Worm (Caenorhabditis elegans) whole organism, dauer: Measurements from ENCODE around the gene Y116A8C.469.
"Not testable (repeated sequence)": the region's sequence is repeated elsewhere in the genome, so short reads cannot be mapped to it uniquely, and the experiment has no call there.

ENCODE experiments used
- unc-62 ChIP-seq: sonication (generic microtip); optimal IDR thresholded peaks from 2 replicates; lab custom pipeline; 2017; ENCODE audit warnings: missing biosample characterization, missing genetic modification reagents, missing genetic modification characterization

Y116A8C.469 gene

ce11 chrIV:16917831-16918429 is at the start of gene Y116A8C.469, which contains the start of gene Y116A8C.468:
TSS of gene Y116A8C.469 (minus strand) at chrIV:16917931.
TSS of gene Y116A8C.468 (plus strand) at chrIV:16918379.
- no peak for TF ChIP-seq unc-62

ce11 chrIV:16962445-16962844 is 44.7 kb upstream of the Y116A8C.469 start:
- no peak for TF ChIP-seq unc-62

- TF ChIP-seq unc-62, result no peak
Measured at ce11 chrIV:16952389-16952788, 34.7 kb upstream of the Y116A8C.469 start.

- TF ChIP-seq unc-62, result no peak
Measured at ce11 chrIV:16949767-16950166, 32.0 kb upstream of the Y116A8C.469 start, which contains the start of gene rad-54.B. TSS of gene rad-54.B (plus strand) at chrIV:16950067.

DNA sequence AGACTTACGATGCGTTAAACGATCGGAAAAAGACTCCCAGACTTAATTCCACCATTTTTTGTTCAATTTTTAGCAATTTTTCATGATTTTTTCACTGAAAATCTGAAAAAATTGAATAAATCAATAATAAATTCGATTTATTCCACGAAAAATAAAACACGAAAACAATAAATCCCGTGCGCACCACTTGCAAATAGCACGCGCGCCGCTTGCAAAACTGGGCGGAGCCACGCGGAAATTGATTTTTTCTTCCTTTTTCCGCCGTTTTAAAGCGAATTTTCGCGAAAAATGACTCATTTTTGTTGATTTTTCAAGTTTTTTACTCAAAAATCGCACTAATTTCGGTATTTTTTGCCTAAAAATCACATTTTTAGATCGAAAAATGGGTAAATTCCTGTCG is 29.0 kb upstream of the Y116A8C.469 start, which contains the start of the genes Y116A8C.9 and arf-6:
TSS of gene Y116A8C.9 (minus strand) at position 55 of the 400 bp plus-strand sequence.
TSS of gene arf-6 (plus strand) at position 375 of the 400 bp plus-strand sequence.
- no peak for TF ChIP-seq unc-62

DNA sequence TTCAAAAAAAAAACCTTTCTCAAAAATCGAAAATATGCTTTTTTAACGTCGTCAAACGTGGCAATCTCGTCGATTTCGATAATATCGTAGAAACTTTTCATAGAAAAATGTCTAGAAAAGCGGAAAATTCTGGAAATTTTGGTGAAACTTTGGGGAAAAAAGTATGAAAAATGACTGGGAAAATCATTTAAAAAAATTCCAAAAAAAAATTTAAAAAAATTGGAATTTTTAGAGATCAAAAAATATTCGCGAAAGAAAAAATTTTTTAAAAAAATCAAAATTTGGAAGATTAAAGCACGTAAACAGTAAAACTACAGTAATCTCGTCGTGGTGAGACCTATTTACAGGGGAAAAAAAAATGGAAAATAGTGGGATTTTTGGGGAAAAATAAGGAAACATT is 21.3 kb upstream of the Y116A8C.469 start, which contains the start of gene Y116A8C.10:
TSS of gene Y116A8C.10 (minus strand) at position 101 of the 400 bp plus-strand sequence.
- TF ChIP-seq unc-62, result no peak

DNA sequence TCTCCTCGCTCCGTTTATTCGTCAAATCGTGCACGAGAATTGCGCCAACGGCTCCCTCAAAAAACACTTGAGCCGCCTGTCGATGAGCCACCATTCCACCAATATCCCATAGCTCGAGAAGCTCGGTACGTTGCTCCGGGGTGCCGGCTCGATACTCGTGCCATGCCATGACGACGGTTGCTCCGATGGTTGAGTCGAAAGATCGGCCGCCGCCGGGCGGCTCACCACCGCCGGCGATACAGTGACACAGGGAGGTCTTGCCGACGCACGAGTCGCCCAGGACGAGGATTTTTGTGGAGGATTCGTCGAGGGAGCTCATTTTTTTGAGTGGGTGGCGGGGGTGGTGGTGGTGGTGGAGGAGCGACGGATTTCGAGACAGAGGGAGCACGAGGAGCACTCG is 18.3 kb upstream of the Y116A8C.469 start:
- TF ChIP-seq unc-62, result no peak

ce11 chrIV:16931077-16931476 is 13.3 kb upstream of the Y116A8C.469 start, which contains the start of gene Y116A8C.49:
TSS of gene Y116A8C.49 (minus strand) at chrIV:16931177.
- no peak for TF ChIP-seq unc-62

ce11 chrIV:16926558-16926957 is 8.8 kb upstream of the Y116A8C.469 start:
- no peak for TF ChIP-seq unc-62

DNA sequence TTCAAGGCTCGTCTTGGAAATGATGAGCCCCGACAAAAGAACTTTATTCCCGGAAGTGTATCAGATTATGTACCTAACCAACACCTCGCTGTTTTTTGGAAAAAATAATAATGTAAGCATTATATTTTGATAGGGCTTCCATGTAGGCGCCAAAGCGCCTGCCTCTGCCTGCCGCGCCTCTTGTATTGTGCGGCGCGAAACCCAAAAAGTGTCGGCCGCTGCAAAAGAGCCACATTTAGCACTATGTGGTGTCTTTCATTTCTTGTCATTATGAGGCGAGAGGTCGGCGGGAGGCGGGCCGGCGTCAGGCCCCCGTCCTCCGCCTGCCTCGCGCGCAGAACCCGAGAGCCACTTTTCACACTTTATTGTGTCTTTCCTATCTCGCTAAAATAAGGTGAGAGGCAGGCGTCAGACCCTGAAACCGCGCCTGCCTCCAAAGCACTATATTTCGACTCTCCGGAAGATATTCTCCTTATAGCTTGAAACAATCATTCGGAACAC is 7.7 kb upstream of the Y116A8C.469 start:
- no peak for TF ChIP-seq unc-62

DNA sequence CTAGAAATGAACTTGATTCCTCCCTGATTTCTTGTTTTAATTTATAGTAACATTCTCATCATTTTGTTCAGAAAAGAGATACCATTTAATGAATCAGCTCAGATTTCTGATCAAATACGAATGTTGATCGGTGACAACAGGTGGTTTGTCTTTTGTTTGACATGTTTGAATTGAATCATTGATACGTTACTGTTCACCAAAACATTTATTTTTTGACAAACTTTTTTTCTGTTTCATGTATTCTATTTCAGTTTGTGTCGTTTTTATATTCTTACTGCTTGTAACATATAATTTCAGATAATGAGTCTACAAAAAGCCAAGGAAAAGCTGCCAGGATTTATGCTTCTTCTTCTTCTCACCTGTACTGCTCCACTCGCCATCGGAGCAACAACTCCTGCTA is 6.4 kb upstream of the Y116A8C.469 start, which contains the start of gene nep-24:
TSS of gene nep-24 (plus strand) at position 301 of the 400 bp plus-strand sequence.
- no peak for TF ChIP-seq unc-62

- no peak for TF ChIP-seq unc-62
Measured at ce11 chrIV:16921999-16922398, 4.3 kb upstream of the Y116A8C.469 start.

DNA sequence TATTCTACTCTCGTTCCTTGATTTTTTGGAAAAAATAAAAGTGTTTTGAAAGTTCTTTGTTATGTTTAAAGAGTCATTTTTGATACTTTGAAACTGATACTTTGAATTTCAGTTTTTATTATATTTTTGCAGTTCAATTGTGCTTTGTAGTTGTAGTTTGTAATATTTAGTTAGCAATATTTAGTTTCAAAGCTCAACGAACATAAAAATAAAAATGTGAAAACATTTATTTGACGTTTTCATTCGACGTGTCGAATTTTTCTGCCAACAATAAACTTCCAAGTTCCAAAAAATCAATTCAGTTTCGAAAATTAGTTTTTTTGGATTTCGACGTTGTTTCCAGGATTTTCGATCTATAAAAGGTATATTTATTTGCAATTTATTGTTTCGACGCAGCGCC is 2.3 kb upstream of the Y116A8C.469 start, which contains the start of gene nep-23:
TSS of gene nep-23 (plus strand) at position 301 of the 400 bp plus-strand sequence.
- no peak for TF ChIP-seq unc-62

- TF ChIP-seq unc-62, result no peak
Measured at ce11 chrIV:16919212-16919775, 1.6 kb upstream of the Y116A8C.469 start, which contains the start of the genes Y116A8C.470 and Y116A8C.463. TSS of gene Y116A8C.470 (minus strand) at chrIV:16919312. TSS of gene Y116A8C.463 (plus strand) at chrIV:16919725.

ce11 chrIV:16915751-16916150 is 2.0 kb downstream of the Y116A8C.469 start, which contains the start of gene Y116A8C.3:
TSS of gene Y116A8C.3 (plus strand) at chrIV:16916051.
- TF ChIP-seq unc-62, result no peak

DNA sequence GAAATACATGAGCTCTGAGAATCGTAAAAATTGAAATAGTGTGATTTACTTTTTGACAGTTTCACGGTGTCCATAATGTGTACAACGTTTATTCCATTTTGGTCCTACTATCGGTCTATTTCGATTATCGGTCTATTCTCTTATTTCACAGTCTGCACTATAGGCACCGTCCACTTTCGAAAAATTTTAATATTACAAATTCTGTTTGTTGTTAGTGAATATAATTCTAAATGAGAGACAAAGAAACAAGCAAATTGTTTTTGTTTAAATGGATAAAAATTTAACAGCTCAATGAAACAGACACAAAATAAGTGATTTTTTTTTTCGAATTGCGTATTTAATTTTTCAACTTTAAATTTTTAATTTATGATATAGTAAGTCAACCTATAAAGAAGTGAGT is 19.5 kb downstream of the Y116A8C.469 start:
- no peak for TF ChIP-seq unc-62

DNA sequence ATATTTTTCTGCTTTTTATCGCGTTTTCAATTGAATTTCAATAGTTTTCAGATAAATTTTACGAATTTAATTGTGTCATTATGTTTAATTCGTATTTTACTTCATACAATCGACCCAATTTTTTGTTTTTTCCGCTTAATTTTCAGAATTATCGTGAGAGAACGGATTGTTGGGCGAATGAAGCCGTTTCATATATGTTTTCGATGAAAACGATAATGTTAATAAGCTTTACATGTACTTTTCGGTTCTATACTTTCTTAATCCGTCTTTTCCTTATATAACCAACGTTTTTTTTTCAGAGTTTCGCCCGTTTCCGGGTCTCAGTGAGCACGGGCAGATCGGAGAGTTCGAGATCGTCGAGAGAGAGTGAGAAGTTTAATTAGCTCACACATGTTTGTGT is 22.4 kb downstream of the Y116A8C.469 start, which contains the start of gene T06A10.2:
TSS of gene T06A10.2 (plus strand) at position 301 of the 400 bp plus-strand sequence.
- not testable (repeated sequence) for TF ChIP-seq unc-62
